Fruit fly (Drosophila melanogaster) S2 (cell line): Measurements from ENCODE around the gene CG13833.

Experiments
- CG8478 ChIP-seq: fragments of >200 bp; optimal IDR thresholded peaks from 2 replicates; lab custom pipeline; 2018
- CTCF ChIP-seq, 2 experiments: fragments of >200 bp; optimal IDR thresholded peaks; 2 replicates each; lab custom pipeline; 2018

DNA sequence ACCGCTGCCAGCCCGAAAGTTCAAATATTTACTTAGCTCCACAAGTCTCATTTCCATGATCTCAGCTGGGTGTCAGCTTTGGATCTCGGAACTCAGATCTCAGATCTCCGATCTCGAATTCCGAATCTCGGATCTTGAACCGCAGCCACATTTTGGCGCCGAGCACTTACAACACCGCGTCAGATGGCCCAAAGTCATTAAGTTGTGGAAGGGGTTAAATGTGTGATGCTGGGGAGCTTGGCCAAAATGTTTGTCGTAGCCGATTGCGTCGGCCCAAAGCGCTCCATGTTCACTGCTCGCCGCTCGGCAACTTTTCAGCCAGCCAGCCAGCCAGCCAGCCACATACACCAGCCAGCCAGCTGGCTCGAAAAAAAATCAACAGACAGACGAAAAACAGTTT, 23.3 kb downstream of the CG13833 start, which contains the start of gene CG6688:
- TF ChIP-seq CG8478 (lab: Kevin White, UChicago) (no peak), CTCF (optimal IDR thresholded peaks at IDR 0.05; lab: Kevin White, UChicago) (no peak)
